Fruit fly (Drosophila melanogaster) whole organism, embryonic: ENCODE data around the gene ghi.

ENCODE experiments used
- CG11456 ChIP-seq: fragments of 200-800 bp; sonication (Bioruptor generic); IDR thresholded peaks from 3 replicates; pipeline ENCODE4 v1.3.6; 2022; ENCODE audit warnings: missing biosample characterization, missing genetic modification characterization
- CG12155 ChIP-seq: fragments of 200-800 bp; sonication (Bioruptor generic); optimal IDR thresholded peaks from 3 replicates; lab custom pipeline; 2016; ENCODE audit warnings: missing biosample characterization, missing genetic modification characterization
- CG15011 ChIP-seq: fragments of 200-800 bp; sonication (Bioruptor generic); optimal IDR thresholded peaks from 3 replicates; lab custom pipeline; 2018; ENCODE audit warnings: missing biosample characterization, mild to moderate bottlenecking, missing genetic modification characterization
- CG15479 ChIP-seq: fragments of 200-800 bp; sonication (Bioruptor generic); optimal IDR thresholded peaks from 3 replicates; lab custom pipeline; 2019; ENCODE audit warnings: missing biosample characterization, mild to moderate bottlenecking, missing genetic modification characterization, moderate library complexity
- CG15514 ChIP-seq: fragments of 200-800 bp; sonication (Bioruptor generic); optimal IDR thresholded peaks from 3 replicates; lab custom pipeline; 2017; ENCODE audit warnings: missing biosample characterization, missing genetic modification characterization, mild to moderate bottlenecking, moderate library complexity, missing genetic modification reagents
- CG17361 ChIP-seq: fragments of 200-800 bp; sonication (Bioruptor generic); IDR thresholded peaks from 3 replicates; pipeline ENCODE4 v1.3.6; 2022; ENCODE audit warnings: missing biosample characterization, missing genetic modification characterization
- CG17802 ChIP-seq: fragments of 200-800 bp; sonication (Bioruptor generic); optimal IDR thresholded peaks from 2 replicates; lab custom pipeline; 2018; ENCODE audit warnings: missing biosample characterization, mild to moderate bottlenecking, missing genetic modification characterization, moderate library complexity
- CG1832 ChIP-seq: fragments of 200-800 bp; sonication (Bioruptor generic); optimal IDR thresholded peaks from 2 replicates; lab custom pipeline; 2017; ENCODE audit warnings: missing biosample characterization, mild to moderate bottlenecking, missing genetic modification characterization, inconsistent platforms
- CG32532 ChIP-seq: fragments of 200-800 bp; sonication (Bioruptor generic); IDR thresholded peaks from 2 replicates; pipeline ENCODE4 v1.3.6; 2022; ENCODE audit warnings: missing biosample characterization, missing genetic modification characterization
- CG33213 ChIP-seq: fragments of 200-800 bp; sonication (Bioruptor generic); optimal IDR thresholded peaks from 3 replicates; lab custom pipeline; 2016; ENCODE audit warnings: missing biosample characterization, missing genetic modification characterization
- CG4617 ChIP-seq: fragments of 200-800 bp; sonication (Bioruptor generic); optimal IDR thresholded peaks from 3 replicates; lab custom pipeline; 2016; ENCODE audit warnings: missing biosample characterization, missing genetic modification characterization, borderline replicate concordance
- CG6791 ChIP-seq: fragments of 200-800 bp; sonication (Bioruptor generic); IDR thresholded peaks from 3 replicates; pipeline ENCODE4 v1.3.6; 2022; ENCODE audit warnings: missing biosample characterization, missing genetic modification characterization; ENCODE audit not compliant: partially characterized antibody
- CHES-1-like ChIP-seq: fragments of 200-800 bp; sonication (Bioruptor generic); optimal IDR thresholded peaks from 2 replicates; lab custom pipeline; 2016; ENCODE audit warnings: missing biosample characterization, missing genetic modification characterization
- D ChIP-seq, 2 experiments: fragments of 200-800 bp in 1 of 2; fragments of >200 bp in 1 of 2; sonication (Bioruptor generic) in 1 of 2; optimal IDR thresholded peaks; 2 replicates in 1 of 2; 3 replicates in 1 of 2; lab custom pipeline; 2017; ENCODE audit warnings: mild to moderate bottlenecking in 1 of 2, missing biosample characterization in 1 of 2, missing genetic modification characterization in 1 of 2, missing genetic modification reagents in 1 of 2
- Dek ChIP-seq: fragments of 200-800 bp; sonication (Bioruptor generic); optimal IDR thresholded peaks from 3 replicates; lab custom pipeline; 2019; ENCODE audit warnings: missing biosample characterization, mild to moderate bottlenecking, missing genetic modification characterization, moderate library complexity
- Dll ChIP-seq: fragments of 200-800 bp; sonication (Bioruptor generic); IDR thresholded peaks from 4 replicates; pipeline ENCODE4 v1.3.6; 2022; ENCODE audit warnings: missing biosample characterization, missing genetic modification characterization; ENCODE audit not compliant: partially characterized antibody
- Drgx ChIP-seq: fragments of 200-800 bp; sonication (Bioruptor generic); IDR thresholded peaks from 2 replicates; pipeline ENCODE4 v1.3.6; 2022; ENCODE audit warnings: missing biosample characterization, missing genetic modification characterization
- Elba2 ChIP-seq: fragments of 200-800 bp; sonication (Bioruptor generic); optimal IDR thresholded peaks from 3 replicates; lab custom pipeline; 2016; ENCODE audit warnings: missing biosample characterization, missing genetic modification characterization
- Ets65A ChIP-seq: fragments of 200-800 bp; sonication (Bioruptor generic); peaks from one replicate; lab custom pipeline; 2016; ENCODE audit warnings: missing biosample characterization, missing genetic modification characterization
- Fer1 ChIP-seq: fragments of 200-800 bp; sonication (Bioruptor generic); optimal IDR thresholded peaks from 2 replicates; lab custom pipeline; 2017; ENCODE audit warnings: missing biosample characterization, mild to moderate bottlenecking, missing genetic modification characterization
- Fer3 ChIP-seq: fragments of 200-800 bp; sonication (Bioruptor generic); optimal IDR thresholded peaks from 2 replicates; lab custom pipeline; 2018; ENCODE audit warnings: missing biosample characterization, mild to moderate bottlenecking, missing genetic modification characterization, moderate library complexity
- Gsc ChIP-seq: fragments of 200-800 bp; sonication (Bioruptor generic); IDR thresholded peaks from 2 replicates; pipeline ENCODE4 v1.3.6; 2022; ENCODE audit warnings: missing biosample characterization, missing genetic modification characterization
- Kr ChIP-seq: fragments of 200-800 bp; sonication (Bioruptor generic); optimal IDR thresholded peaks from 2 replicates; lab custom pipeline; 2017; ENCODE audit warnings: missing biosample characterization, mild to moderate bottlenecking, missing genetic modification characterization
- Med ChIP-seq: fragments of 200-800 bp; sonication (Bioruptor generic); peaks from one replicate; lab custom pipeline; 2016; ENCODE audit warnings: missing biosample characterization, missing genetic modification characterization, mild to moderate bottlenecking, inconsistent platforms, moderate library complexity
- Mes4 ChIP-seq: fragments of 200-800 bp; sonication (Bioruptor generic); optimal IDR thresholded peaks from 2 replicates; lab custom pipeline; 2016; ENCODE audit warnings: missing biosample characterization, missing genetic modification characterization
- Nf-YC ChIP-seq: fragments of 200-800 bp; optimal IDR thresholded peaks from 3 replicates; lab custom pipeline; 2019; ENCODE audit warnings: missing biosample characterization, mild to moderate bottlenecking, missing genetic modification characterization, moderate library complexity
- Poxn ChIP-seq: fragments of 200-800 bp; sonication (Bioruptor generic); IDR thresholded peaks from 2 replicates; pipeline ENCODE4 v1.3.6; 2022; ENCODE audit warnings: missing biosample characterization, missing genetic modification characterization
- cad ChIP-seq: fragments of >200 bp; optimal IDR thresholded peaks from 2 replicates; lab custom pipeline; 2017; ENCODE audit warnings: missing biosample characterization, missing genetic modification characterization
- chif ChIP-seq, 2 experiments: fragments of 200-800 bp; sonication (Bioruptor generic); optimal IDR thresholded peaks; 3 replicates each; lab custom pipeline; 2016; ENCODE audit warnings: missing biosample characterization in 2 of 2, missing genetic modification characterization in 2 of 2
- fd102C ChIP-seq: fragments of 200-800 bp; sonication (Bioruptor generic); optimal IDR thresholded peaks from 2 replicates; lab custom pipeline; 2018; ENCODE audit warnings: missing biosample characterization, mild to moderate bottlenecking, missing genetic modification characterization, moderate library complexity
- inv ChIP-seq: fragments of 200-800 bp; sonication (Bioruptor generic); IDR thresholded peaks from 2 replicates; pipeline ENCODE4 v1.3.6; 2022; ENCODE audit warnings: missing biosample characterization, missing genetic modification characterization; ENCODE audit not compliant: partially characterized antibody
- kay ChIP-seq: fragments of 200-800 bp; sonication (Bioruptor generic); optimal IDR thresholded peaks from 2 replicates; lab custom pipeline; 2016; ENCODE audit warnings: missing biosample characterization, missing genetic modification characterization
- pros ChIP-seq: fragments of 200-800 bp; sonication (Bioruptor generic); optimal IDR thresholded peaks from 3 replicates; lab custom pipeline; 2019; ENCODE audit warnings: missing biosample characterization, mild to moderate bottlenecking, missing genetic modification characterization, moderate library complexity
- pum ChIP-seq: fragments of 200-800 bp; sonication (Bioruptor generic); optimal IDR thresholded peaks from 2 replicates; lab custom pipeline; 2016; ENCODE audit warnings: missing biosample characterization, missing genetic modification characterization
- rib ChIP-seq: fragments of 200-800 bp; sonication (Bioruptor generic); IDR thresholded peaks from 2 replicates; pipeline ENCODE4 v1.3.6; 2022; ENCODE audit warnings: missing biosample characterization, missing genetic modification characterization
- tup ChIP-seq: fragments of 200-800 bp; sonication (Bioruptor generic); optimal IDR thresholded peaks from 2 replicates; lab custom pipeline; 2016; ENCODE audit warnings: missing biosample characterization, mild to moderate bottlenecking, missing genetic modification characterization, moderate library complexity
- twi ChIP-seq: fragments of 200-800 bp; optimal IDR thresholded peaks from 2 replicates; lab custom pipeline; 2019; ENCODE audit warnings: missing biosample characterization, mild to moderate bottlenecking, missing genetic modification characterization, moderate library complexity
- zen ChIP-seq: fragments of 200-800 bp; sonication (Bioruptor generic); optimal IDR thresholded peaks from 3 replicates; lab custom pipeline; 2018; ENCODE audit warnings: missing biosample characterization, mild to moderate bottlenecking, missing genetic modification characterization, moderate library complexity

Gene ghi

dm6 chr3L:9489627-9490026 is 38.0 kb downstream of the ghi start:
- no peak for TF ChIP-seq Fer3 (tag; lab: Kevin White, UChicago)
- peak; percentile 8; the same call in 1 of the 2 replicates for TF ChIP-seq Drgx (GFP tag; lab: Robert Waterston, UW)

- peak; percentile 77 for TF ChIP-seq Ets65A (GFP tag; lab: Kevin White, UChicago)
- no peak for TF ChIP-seq CHES-1-like (GFP tag; lab: Kevin White, UChicago)
- TF ChIP-seq CG12155 (GFP tag; lab: Kevin White, UChicago) = no peak
- 0 out of 2 replicates have a peak, but pooled peaks have one; percentile 9 for TF ChIP-seq CG32532 (GFP tag; lab: Robert Waterston, UW)
- TF ChIP-seq CG17802 = no peak
- no peak for TF ChIP-seq Mes4 (GFP tag; lab: Kevin White, UChicago)
- TF ChIP-seq CG11456 (GFP tag; lab: Robert Waterston, UW) = 0 out of 3 replicates have a peak, but pooled peaks have one; percentile 42
- peak; percentile 72 for TF ChIP-seq Med (GFP tag; lab: Kevin White, UChicago)
- TF ChIP-seq rib (GFP tag; lab: Robert Waterston, UW) = no peak
- no peak for TF ChIP-seq Poxn (GFP tag; lab: Robert Waterston, UW)
- no peak for TF ChIP-seq Nf-YC (tag; lab: Kevin White, UChicago)
- no peak for TF ChIP-seq CG33213 (GFP tag; lab: Kevin White, UChicago)
- TF ChIP-seq CG6791 (GFP tag; lab: Robert Waterston, UW) = 0 out of 3 replicates have a peak, but pooled peaks have one; percentile 10
- no peak for TF ChIP-seq chif (GFP tag; optimal IDR thresholded peaks at IDR 0.05; lab: Kevin White, UChicago)
- TF ChIP-seq inv = 0 out of 2 replicates have a peak, but pooled peaks have one; percentile 16
These were observed 38.8 kb downstream of the ghi start for dm6 chr3L:9490432-9490831.

dm6 chr3L:9491331-9491730 is 39.7 kb downstream of the ghi start:
- peak; percentile 69 for TF ChIP-seq Kr
- peak; percentile 89 for TF ChIP-seq twi (tag; lab: Kevin White, UChicago)
- TF ChIP-seq Gsc (GFP tag; lab: Robert Waterston, UW) = no peak
- TF ChIP-seq CG15479 (GFP tag; lab: Kevin White, UChicago) = peak; percentile 57
- no peak for TF ChIP-seq fd102C
- TF ChIP-seq pum (GFP tag; lab: Kevin White, UChicago) = no peak
- TF ChIP-seq pros = peak; percentile 55
- peak; percentile 7 for TF ChIP-seq D (optimal IDR thresholded peaks at IDR 0.05; lab: Kevin White, UChicago)
- no peak for TF ChIP-seq D (GFP tag; optimal IDR thresholded peaks at IDR 0.05; lab: Kevin White, UChicago)
- TF ChIP-seq zen (tag; lab: Kevin White, UChicago) = peak; percentile 67
- TF ChIP-seq, all 482 proteins: peak for 6

- TF ChIP-seq Dll (GFP tag; lab: Robert Waterston, UW) (0 out of 4 replicates have a peak, but pooled peaks have one; percentile 3), CG15479 (GFP tag; lab: Kevin White, UChicago) (no peak)
These were observed 40.4 kb downstream of the ghi start, which contains the start of gene CG32037 for dm6 chr3L:9492115-9492514. Gene CG32037 (minus strand): TSS chr3L:9492215.

- TF ChIP-seq tup (GFP tag; lab: Kevin White, UChicago) (no peak), Ets65A (GFP tag; lab: Kevin White, UChicago) (peak; percentile 32), cad (GFP tag; lab: Kevin White, UChicago) (peak; percentile 32)
These were observed 45.6 kb downstream of the ghi start for dm6 chr3L:9497249-9497648.

- TF ChIP-seq Fer1 (GFP tag; lab: Kevin White, UChicago) = no peak
- TF ChIP-seq CG4617 (GFP tag; lab: Kevin White, UChicago) = no peak
- no peak for TF ChIP-seq CG1832 (GFP tag; lab: Kevin White, UChicago)
- TF ChIP-seq kay (GFP tag; lab: Kevin White, UChicago) = no peak
- no peak for TF ChIP-seq CG17361 (GFP tag; lab: Robert Waterston, UW)
- TF ChIP-seq Dek (tag; lab: Kevin White, UChicago) = no peak
- no peak for TF ChIP-seq CG15514
- TF ChIP-seq Elba2 (GFP tag; lab: Kevin White, UChicago) = no peak
- TF ChIP-seq CG15011 (GFP tag; lab: Kevin White, UChicago) = no peak
These were observed 46.4 kb downstream of the ghi start for dm6 chr3L:9497981-9498619.
